Worm (Caenorhabditis elegans): ENCODE results near the gene Y53F4B.25.

The Y53F4B.25 gene

DNA sequence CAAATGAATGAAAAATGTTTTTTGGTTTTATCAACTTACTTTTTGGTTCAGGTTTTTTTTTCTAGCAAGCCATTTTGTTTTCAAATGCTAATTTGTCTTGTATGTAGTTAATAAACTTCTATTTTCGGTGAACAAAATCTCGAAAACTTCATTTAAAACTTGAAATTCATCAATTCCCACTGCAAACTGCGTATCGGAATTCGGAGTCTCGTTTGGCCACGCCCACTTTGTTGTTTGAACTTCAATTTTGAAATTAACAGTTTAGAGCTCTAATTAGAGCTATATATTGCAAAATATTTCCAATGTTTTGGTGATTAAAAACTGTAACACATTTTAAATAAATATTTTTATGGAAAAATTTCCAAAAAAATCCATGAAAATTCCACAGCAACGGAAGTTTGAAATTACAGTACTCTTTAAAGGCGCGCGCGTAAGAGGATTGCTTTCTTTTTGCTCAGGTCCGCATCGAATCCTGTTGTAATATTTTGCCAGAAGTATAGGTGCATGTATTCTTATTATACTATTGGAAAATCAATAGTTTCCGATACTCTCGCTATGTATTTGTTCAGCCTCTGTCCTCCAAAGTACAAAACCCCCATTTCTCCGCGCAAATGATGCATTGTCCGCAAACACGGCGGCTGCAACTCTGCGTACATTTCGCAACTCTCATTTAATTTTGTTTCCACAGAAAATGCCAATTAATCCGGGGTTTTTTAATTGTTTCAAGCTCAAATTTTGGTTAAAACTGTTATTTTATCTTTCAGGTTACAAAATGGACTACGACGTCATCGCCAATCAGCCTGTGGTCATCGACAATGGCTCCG, 16.2 kb upstream of the Y53F4B.25 start, which contains the start of gene arp-1 (continued):
- TF ChIP-seq daf-8 (GFP tag; IDR thresholded peaks at IDR 0.05) (no peak), ceh-20 (GFP tag; IDR thresholded peaks at IDR 0.05) (no peak), ces-1 (GFP tag; optimal IDR thresholded peaks at IDR 0.05) (no peak), F26F4.8 (GFP tag; conservative IDR thresholded peaks at IDR 0.05) (no peak), ztf-7 (tag; optimal IDR thresholded peaks at IDR 0.05) (no peak), ztf-11 (tag; optimal IDR thresholded peaks at IDR 0.05) (no peak), ceh-28 (tag; optimal IDR thresholded peaks at IDR 0.05) (no peak), mes-2 (tag; optimal IDR thresholded peaks at IDR 0.05; ENCODE audit: poor library complexity, severe bottlenecking) (peak; percentile 67), hlh-30 (tag; optimal IDR thresholded peaks at IDR 0.05; ENCODE audit: insufficient read depth) (no peak), ceh-32 (tag; optimal IDR thresholded peaks at IDR 0.05; ENCODE audit: poor library complexity) (no peak), hif-1 (tag; optimal IDR thresholded peaks at IDR 0.05) (no peak), dmd-6 (GFP tag; IDR thresholded peaks at IDR 0.05) (0 out of 2 replicates have a peak, but pooled peaks have one; percentile 7), saeg-2 (GFP tag; IDR thresholded peaks at IDR 0.05) (no peak), ZK337.2 (GFP tag; IDR thresholded peaks at IDR 0.05) (no peak), rbr-2 (tag; optimal IDR thresholded peaks at IDR 0.05) (peak; percentile 14), nhr-28 (tag; optimal IDR thresholded peaks at IDR 0.05) (peak; percentile 68), zfp-3 (GFP tag; conservative IDR thresholded peaks at IDR 0.05) (no peak), unc-62 (GFP tag; optimal IDR thresholded peaks at IDR 0.05 in 1 of 2) (no peak), unc-62 (tag; optimal IDR thresholded peaks at IDR 0.05) (no peak), tra-1 (GFP tag; IDR thresholded peaks at IDR 0.05) (no peak), nhr-6 (tag; optimal IDR thresholded peaks at IDR 0.05) (no peak), aly-2 (tag; optimal IDR thresholded peaks at IDR 0.05) (no peak), php-3 (GFP tag; IDR thresholded peaks at IDR 0.05) (no peak), snpc-4 (tag; optimal IDR thresholded peaks at IDR 0.05) (no peak), cey-2 (tag; optimal IDR thresholded peaks at IDR 0.05; ENCODE audit: borderline replicate concordance, insufficient read depth) (no peak), fkh-10 (GFP tag; optimal IDR thresholded peaks at IDR 0.05) (no peak), ceh-82 (tag; optimal IDR thresholded peaks at IDR 0.05) (no peak), set-16 (GFP tag; IDR thresholded peaks at IDR 0.05) (no peak), nhr-102 (tag; optimal IDR thresholded peaks at IDR 0.05) (no peak), mdl-1 (tag; optimal IDR thresholded peaks at IDR 0.05) (no peak), lir-3 (tag; optimal IDR thresholded peaks at IDR 0.05) (no peak), F49E8.2 (tag; optimal IDR thresholded peaks at IDR 0.05; ENCODE audit: borderline replicate concordance) (no peak), gei-8 (GFP tag; optimal IDR thresholded peaks at IDR 0.05) (no peak), mxl-3 (GFP tag; optimal IDR thresholded peaks at IDR 0.05) (no peak), tag-97 (GFP tag; IDR thresholded peaks at IDR 0.05) (no peak), nhr-76 (tag; optimal IDR thresholded peaks at IDR 0.05) (no peak), unc-39 (tag; optimal IDR thresholded peaks at IDR 0.05) (no peak), spr-1 (tag; optimal IDR thresholded peaks at IDR 0.05) (peak; percentile 92), nhr-111 (GFP tag; optimal IDR thresholded peaks at IDR 0.05) (no peak), ceh-44 (GFP tag; IDR thresholded peaks at IDR 0.05) (no peak), aha-1 (tag) (no peak), lsy-2 (tag; optimal IDR thresholded peaks at IDR 0.05) (peak; percentile 19 to 68), ama-1 (optimal IDR thresholded peaks at IDR 0.05) (no peak), lin-15B (tag; optimal IDR thresholded peaks at IDR 0.05) (no peak), F44E2.7 (GFP tag; IDR thresholded peaks at IDR 0.05) (no peak), nhr-77 (tag; optimal IDR thresholded peaks at IDR 0.05) (peak; percentile 24), T26A8.4 (GFP tag; IDR thresholded peaks at IDR 0.05) (0 out of 2 replicates have a peak, but pooled peaks have one; percentile 10), zip-11 (GFP tag; IDR thresholded peaks at IDR 0.05) (no peak), nhr-42 (GFP tag; IDR thresholded peaks at IDR 0.05) (no peak), T20F7.1 (GFP tag; optimal IDR thresholded peaks at IDR 0.05) (peak; percentile 89), D1046.2 (GFP tag; IDR thresholded peaks at IDR 0.05) (no peak)

Measured in whole organism, L4 larva.